Worm (Caenorhabditis elegans) whole organism, L3 larva: ENCODE results near the gene srj-25.

Experiments
- R02D3.7 ChIP-seq: fragments of 150-350 bp; optimal IDR thresholded peaks from 2 replicates; lab custom pipeline; 2014; ENCODE audit warnings: missing biosample characterization, missing genetic modification characterization
- ZK546.5 ChIP-seq: sonication (generic microtip); optimal IDR thresholded peaks from 2 replicates; lab custom pipeline; 2017; ENCODE audit warnings: missing biosample characterization, missing genetic modification characterization
- ama-1 ChIP-seq: fragments of 150-350 bp; optimal IDR thresholded peaks from 2 replicates; lab custom pipeline; 2018
- ceh-16 ChIP-seq: sonication (generic microtip); optimal IDR thresholded peaks from 2 replicates; lab custom pipeline; 2017; ENCODE audit warnings: missing biosample characterization, missing genetic modification characterization
- ceh-28 ChIP-seq: fragments of 150-350 bp; optimal IDR thresholded peaks from 2 replicates; lab custom pipeline; 2014; ENCODE audit warnings: missing biosample characterization, missing genetic modification reagents, missing genetic modification characterization
- ceh-82 ChIP-seq: fragments of 150-350 bp; optimal IDR thresholded peaks from 2 replicates; lab custom pipeline; 2014; ENCODE audit warnings: missing biosample characterization, missing genetic modification characterization
- egl-27 ChIP-seq: sonication (generic microtip); optimal IDR thresholded peaks from 4 replicates; lab custom pipeline; 2017; ENCODE audit warnings: missing biosample characterization, missing genetic modification reagents, missing genetic modification characterization
- egl-5 ChIP-seq: fragments of 150-350 bp; optimal IDR thresholded peaks from 2 replicates; lab custom pipeline; 2017; ENCODE audit warnings: missing biosample characterization, missing genetic modification reagents, missing genetic modification characterization, inconsistent platforms
- elt-2 ChIP-seq: sonication (generic microtip); optimal IDR thresholded peaks from 2 replicates; lab custom pipeline; 2016; ENCODE audit warnings: missing genetic modification reagents, mild to moderate bottlenecking, missing genetic modification characterization, missing compliant biosample characterization
- elt-3 ChIP-seq, 3 experiments: fragments of 150-350 bp in 1 of 3; sonication (generic microtip) in 2 of 3; optimal IDR thresholded peaks; 2 replicates in 2 of 3; 4 replicates in 1 of 3; lab custom pipeline; 2014 to 2017; ENCODE audit warnings: missing biosample characterization in 3 of 3, missing genetic modification characterization in 3 of 3
- eor-1 ChIP-seq, 2 experiments: fragments of 150-350 bp; optimal IDR thresholded peaks; 2 replicates each; lab custom pipeline; 2014 to 2018; ENCODE audit warnings: missing biosample characterization in 2 of 2, missing genetic modification characterization in 2 of 2
- fkh-10 ChIP-seq: sonication (generic microtip); optimal IDR thresholded peaks from 2 replicates; lab custom pipeline; 2017; ENCODE audit warnings: missing biosample characterization, missing genetic modification reagents, missing genetic modification characterization
- fkh-2 ChIP-seq: fragments of 150-350 bp; optimal IDR thresholded peaks from 2 replicates; lab custom pipeline; 2014; ENCODE audit warnings: missing biosample characterization, missing genetic modification reagents, missing genetic modification characterization
- fos-1 ChIP-seq: fragments of 150-350 bp; optimal IDR thresholded peaks from 2 replicates; lab custom pipeline; 2014; ENCODE audit warnings: missing biosample characterization, missing genetic modification characterization
- hmg-11 ChIP-seq: sonication (generic microtip); optimal IDR thresholded peaks from 2 replicates; lab custom pipeline; 2016; ENCODE audit warnings: missing genetic modification characterization, missing compliant biosample characterization
- jun-1 ChIP-seq: fragments of 150-350 bp; optimal IDR thresholded peaks from 2 replicates; lab custom pipeline; 2014; ENCODE audit warnings: missing biosample characterization, missing genetic modification reagents, missing genetic modification characterization
- lin-15B ChIP-seq: fragments of 150-350 bp; optimal IDR thresholded peaks from 2 replicates; lab custom pipeline; 2014; ENCODE audit warnings: missing biosample characterization, missing genetic modification characterization
- lin-39 ChIP-seq: fragments of 150-350 bp; optimal IDR thresholded peaks from 2 replicates; lab custom pipeline; 2018; ENCODE audit warnings: missing biosample characterization, missing genetic modification reagents, missing genetic modification characterization
- mdl-1 ChIP-seq: fragments of 150-350 bp; optimal IDR thresholded peaks from 2 replicates; lab custom pipeline; 2014; ENCODE audit warnings: missing biosample characterization, missing genetic modification characterization
- nfya-1 ChIP-seq: sonication (generic microtip); optimal IDR thresholded peaks from 2 replicates; lab custom pipeline; 2017; ENCODE audit warnings: missing genetic modification characterization, mild to moderate bottlenecking, missing compliant biosample characterization, antibody characterized with exemption, moderate library complexity; ENCODE audit not compliant: insufficient read depth
- nhr-11 ChIP-seq: fragments of 150-350 bp; optimal IDR thresholded peaks from 2 replicates; lab custom pipeline; 2014; ENCODE audit warnings: missing biosample characterization, missing genetic modification characterization
- nhr-12 ChIP-seq: fragments of 150-350 bp; optimal IDR thresholded peaks from 2 replicates; lab custom pipeline; 2014; ENCODE audit warnings: missing biosample characterization, missing genetic modification characterization
- nhr-23 ChIP-seq: fragments of 150-350 bp; optimal IDR thresholded peaks from 2 replicates; lab custom pipeline; 2014; ENCODE audit warnings: missing biosample characterization, missing genetic modification reagents, missing genetic modification characterization
- nhr-237 ChIP-seq: fragments of 150-350 bp; optimal IDR thresholded peaks from 2 replicates; lab custom pipeline; 2014; ENCODE audit warnings: missing biosample characterization, missing genetic modification characterization
- nhr-25 ChIP-seq: sonication (generic microtip); optimal IDR thresholded peaks from 2 replicates; lab custom pipeline; 2017; ENCODE audit warnings: missing biosample characterization, missing genetic modification characterization
- nhr-28 ChIP-seq: fragments of 150-350 bp; optimal IDR thresholded peaks from 2 replicates; lab custom pipeline; 2014; ENCODE audit warnings: missing biosample characterization, missing genetic modification characterization
- nhr-76 ChIP-seq: fragments of 150-350 bp; sonication (generic microtip); optimal IDR thresholded peaks from 5 replicates; lab custom pipeline; 2014; ENCODE audit warnings: missing biosample characterization, missing genetic modification characterization
- nhr-77 ChIP-seq: fragments of 150-350 bp; optimal IDR thresholded peaks from 2 replicates; lab custom pipeline; 2014; ENCODE audit warnings: missing biosample characterization, missing genetic modification characterization
- pha-4 ChIP-seq: fragments of 150-350 bp; optimal IDR thresholded peaks from 2 replicates; lab custom pipeline; 2014; ENCODE audit warnings: missing biosample characterization, missing genetic modification reagents, missing genetic modification characterization
- pqm-1 ChIP-seq: fragments of 150-350 bp; optimal IDR thresholded peaks from 2 replicates; lab custom pipeline; 2017; ENCODE audit warnings: missing biosample characterization, missing genetic modification characterization, inconsistent platforms
- sea-2 ChIP-seq: fragments of 150-350 bp; sonication (generic microtip); optimal IDR thresholded peaks from 4 replicates; lab custom pipeline; 2014; ENCODE audit warnings: missing biosample characterization, missing genetic modification reagents, missing genetic modification characterization
- skn-1 ChIP-seq: fragments of 150-350 bp; optimal IDR thresholded peaks from 2 replicates; lab custom pipeline; 2014; ENCODE audit warnings: missing biosample characterization, missing genetic modification characterization
- snpc-4 ChIP-seq: fragments of 150-350 bp; optimal IDR thresholded peaks from 2 replicates; lab custom pipeline; 2014; ENCODE audit warnings: missing biosample characterization, missing genetic modification characterization
- tbx-2 ChIP-seq: sonication (generic microtip); optimal IDR thresholded peaks from 2 replicates; lab custom pipeline; 2016; ENCODE audit warnings: mild to moderate bottlenecking, missing genetic modification characterization, missing compliant biosample characterization
- unc-39 ChIP-seq: sonication (generic microtip); optimal IDR thresholded peaks from 4 replicates; lab custom pipeline; 2017; ENCODE audit warnings: missing biosample characterization, missing genetic modification characterization
- unc-62 ChIP-seq: fragments of 150-350 bp; sonication (generic microtip); optimal IDR thresholded peaks from 4 replicates; lab custom pipeline; 2014; ENCODE audit warnings: missing biosample characterization, missing genetic modification reagents, missing genetic modification characterization
- zag-1 ChIP-seq: fragments of 150-350 bp; optimal IDR thresholded peaks from 2 replicates; lab custom pipeline; 2014; ENCODE audit warnings: missing biosample characterization, missing genetic modification characterization
- ztf-4 ChIP-seq: fragments of 150-350 bp; optimal IDR thresholded peaks from 2 replicates; lab custom pipeline; 2014; ENCODE audit warnings: missing biosample characterization, missing genetic modification characterization

srj-25 gene

DNA sequence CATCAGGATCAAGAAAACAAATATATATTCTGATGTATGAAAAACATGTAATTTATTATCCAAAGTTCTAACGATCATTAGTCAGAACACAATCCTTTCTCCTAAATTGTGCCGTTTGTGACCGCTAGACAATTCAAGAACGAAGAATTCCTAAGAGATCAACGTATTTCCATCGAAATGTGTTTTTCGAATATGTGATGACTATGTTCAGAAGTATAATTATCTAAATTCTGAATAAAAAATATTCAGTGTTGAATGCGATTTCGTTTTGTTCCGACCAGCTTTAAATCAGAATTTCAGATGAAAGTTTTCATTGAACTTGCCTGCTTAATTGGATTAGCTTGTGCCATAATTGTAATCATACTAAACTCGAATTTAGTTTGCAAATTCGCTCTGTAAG lies 33.8 kb downstream of the srj-25 start, which contains the start of gene srbc-37:
Gene srbc-37, plus strand, starts transcription at position 301 of the 400 bp plus-strand sequence.
- TF ChIP-seq pha-4 (tag; lab: Kevin White, UChicago) (no peak), R02D3.7 (tag; lab: Kevin White, UChicago) (no peak), ceh-82 (tag; lab: Kevin White, UChicago) (no peak), unc-62 (GFP tag; lab: Kevin White, UChicago) (no peak), nhr-23 (tag; lab: Kevin White, UChicago) (no peak), ztf-4 (no peak), nhr-25 (tag; lab: Kevin White, UChicago) (no peak), unc-39 (tag; lab: Kevin White, UChicago) (no peak), hmg-11 (tag; lab: Kevin White, UChicago) (no peak), nfya-1 (no peak), tbx-2 (tag; lab: Kevin White, UChicago) (no peak), ceh-28 (tag; lab: Kevin White, UChicago) (no peak), skn-1 (tag; lab: Kevin White, UChicago) (no peak), mdl-1 (tag; lab: Kevin White, UChicago) (no peak), jun-1 (tag; lab: Kevin White, UChicago) (no peak), pqm-1 (tag; lab: Kevin White, UChicago) (no peak), elt-2 (tag; lab: Kevin White, UChicago) (no peak), elt-3 (tag; optimal IDR thresholded peaks at IDR 0.05; lab: Kevin White, UChicago) (no peak)

DNA sequence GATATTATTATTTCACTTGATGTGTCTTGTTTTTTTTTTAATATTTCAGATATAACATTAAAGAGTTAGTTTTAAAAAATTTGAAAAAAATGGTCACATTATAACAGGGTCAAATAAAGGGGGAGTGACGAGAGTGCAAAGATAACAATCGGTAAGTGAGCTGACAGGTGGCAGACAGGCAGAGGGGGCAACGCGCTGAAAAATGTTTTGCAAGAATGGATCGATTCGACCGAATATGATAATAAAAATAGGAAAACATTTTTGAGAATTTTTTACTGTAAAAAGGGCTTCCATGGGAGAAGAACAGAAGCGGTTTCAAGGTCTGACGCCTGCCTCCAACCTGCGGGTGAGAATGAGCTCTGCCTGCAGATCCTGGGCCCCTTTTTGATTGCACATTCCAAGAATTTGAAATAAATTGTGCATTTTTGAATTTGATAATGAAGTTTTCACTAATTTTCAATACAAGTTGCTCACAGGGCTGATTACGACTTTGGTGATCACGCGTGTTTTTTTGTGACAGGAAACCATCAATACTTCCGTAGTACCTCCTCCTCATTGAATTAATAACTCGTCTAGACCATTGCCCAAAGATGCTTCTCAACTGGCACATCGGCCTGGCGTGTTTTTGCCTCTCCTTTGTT lies 36.5 kb downstream of the srj-25 start, which contains the start of the genes ugt-29 and srx-5:
Gene ugt-29, minus strand, starts transcription at position 101 of the 641 bp plus-strand sequence.
Gene srx-5, plus strand, starts transcription at position 591 of the 641 bp plus-strand sequence.
- TF ChIP-seq nhr-11 (tag; lab: Kevin White, UChicago): no peak
- TF ChIP-seq pqm-1 (tag; lab: Kevin White, UChicago): no peak
- no peak for TF ChIP-seq nfya-1
- TF ChIP-seq lin-15B (tag; lab: Kevin White, UChicago): no peak
- no peak for TF ChIP-seq snpc-4
- TF ChIP-seq fos-1 (tag; lab: Kevin White, UChicago): no peak
- TF ChIP-seq zag-1: no peak
- no peak for TF ChIP-seq sea-2 (GFP tag; lab: Kevin White, UChicago)
- TF ChIP-seq ztf-4: no peak
- TF ChIP-seq nhr-28 (tag; lab: Kevin White, UChicago): no peak
- TF ChIP-seq nhr-237: no peak
- TF ChIP-seq nhr-12 (tag; lab: Kevin White, UChicago): no peak
- no peak for TF ChIP-seq ceh-82 (tag; lab: Kevin White, UChicago)
- no peak for TF ChIP-seq ZK546.5 (tag; lab: Kevin White, UChicago)
- TF ChIP-seq skn-1 (tag; lab: Kevin White, UChicago): no peak
- no peak for TF ChIP-seq egl-5
- no peak for TF ChIP-seq nhr-76 (tag; lab: Kevin White, UChicago)
- no peak for TF ChIP-seq ceh-28 (tag; lab: Kevin White, UChicago)

DNA sequence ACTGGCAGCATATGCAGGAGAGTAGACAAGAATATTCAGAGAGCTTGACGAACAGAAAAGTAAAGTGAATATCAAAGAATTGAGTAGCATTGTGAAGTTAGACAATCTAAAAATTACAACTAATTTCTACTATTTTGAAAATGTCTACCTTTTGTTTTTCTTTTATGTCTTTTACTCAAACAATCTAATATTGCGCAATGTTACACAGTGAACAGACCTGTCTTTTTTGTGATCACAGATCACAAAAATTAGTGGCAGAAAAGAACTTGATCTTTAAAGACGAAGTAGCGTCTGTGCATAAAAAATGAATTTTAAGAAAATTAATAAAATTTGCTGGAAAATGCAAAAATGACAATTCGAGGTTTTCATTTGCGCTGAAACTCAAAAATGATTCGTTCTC lies 37.0 kb downstream of the srj-25 start:
- TF ChIP-seq nhr-25 (tag; lab: Kevin White, UChicago) (no peak), egl-27 (tag; lab: Kevin White, UChicago) (no peak), unc-62 (GFP tag; lab: Kevin White, UChicago) (no peak), eor-1 (tag; optimal IDR thresholded peaks at IDR 0.05; lab: Kevin White, UChicago) (no peak), nhr-12 (tag; lab: Kevin White, UChicago) (no peak), ceh-16 (no peak), skn-1 (tag; lab: Kevin White, UChicago) (no peak), ama-1 (no peak), hmg-11 (tag; lab: Kevin White, UChicago) (no peak), jun-1 (tag; lab: Kevin White, UChicago) (no peak), fkh-2 (tag; lab: Kevin White, UChicago) (no peak), nhr-77 (no peak), lin-39 (tag; lab: Kevin White, UChicago) (no peak)
- TF ChIP-seq, all 47 proteins: peak for 0

DNA sequence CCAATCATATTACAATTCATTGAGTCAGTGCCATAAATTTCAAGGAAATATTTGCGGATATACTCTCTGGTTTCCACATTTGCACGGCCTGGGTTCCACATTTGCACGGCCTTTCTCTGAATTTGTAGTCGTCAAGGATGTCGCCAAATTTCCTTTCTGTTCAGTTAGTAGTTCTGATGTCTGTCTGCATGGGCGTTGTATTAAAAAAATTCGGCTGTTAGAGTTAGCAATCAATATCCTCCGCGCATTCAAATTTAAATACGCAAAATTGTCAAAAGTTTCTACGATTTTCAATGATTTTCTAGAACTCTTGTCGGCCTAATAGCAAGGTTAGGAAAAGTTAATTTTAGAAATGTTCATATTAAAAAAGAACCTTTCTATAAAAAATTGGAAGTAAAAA lies 40.2 kb downstream of the srj-25 start, which contains the start of gene srj-52:
Gene srj-52, minus strand, starts transcription at position 101 of the 400 bp plus-strand sequence.
- no peak for TF ChIP-seq ZK546.5 (tag; lab: Kevin White, UChicago)
- TF ChIP-seq nhr-237: no peak
- TF ChIP-seq elt-3 (tag; optimal IDR thresholded peaks at IDR 0.05; lab: Kevin White, UChicago): no peak
- TF ChIP-seq lin-15B (tag; lab: Kevin White, UChicago): no peak
- no peak for TF ChIP-seq nhr-28 (tag; lab: Kevin White, UChicago)
- no peak for TF ChIP-seq egl-5
- TF ChIP-seq fkh-10 (GFP tag; lab: Kevin White, UChicago): no peak
- TF ChIP-seq, all 47 proteins: peak for 0
